Fruit fly (Drosophila melanogaster): ENCODE data around the gene Cyt-c1L.
A peak's percentile ranks its signal among the peaks of the same experiment; 100 is the strongest.

Cyt-c1L gene

DNA sequence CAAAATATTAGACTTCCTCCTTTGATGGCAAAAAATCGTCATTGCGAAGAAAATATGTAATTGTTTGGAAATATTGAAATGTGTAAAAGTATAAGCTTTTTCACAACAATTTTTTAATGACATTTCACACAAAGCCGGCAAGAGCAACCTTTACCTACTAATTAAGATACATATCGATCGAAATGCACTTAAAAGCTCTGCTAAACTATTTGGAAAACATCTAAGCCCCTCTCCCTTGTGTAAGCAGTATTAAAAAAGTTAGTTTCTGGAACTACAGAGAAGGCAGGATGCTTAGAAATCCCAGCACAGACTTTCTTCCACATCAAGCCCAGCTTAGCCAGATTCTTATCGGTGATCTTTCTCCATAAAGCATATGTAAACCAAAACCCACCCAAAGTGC, at the start of gene Cyt-c1L:
Cyt-c1L (minus strand) TSS at position 101 of the 400 bp plus-strand sequence.
- no peak for TF ChIP-seq CG7101 (tag; optimal IDR thresholded peaks at IDR 0.05)
- TF ChIP-seq CG5204 (GFP tag; optimal IDR thresholded peaks at IDR 0.05): no peak
- TF ChIP-seq bab1 (GFP tag; optimal IDR thresholded peaks at IDR 0.05): no peak

DNA sequence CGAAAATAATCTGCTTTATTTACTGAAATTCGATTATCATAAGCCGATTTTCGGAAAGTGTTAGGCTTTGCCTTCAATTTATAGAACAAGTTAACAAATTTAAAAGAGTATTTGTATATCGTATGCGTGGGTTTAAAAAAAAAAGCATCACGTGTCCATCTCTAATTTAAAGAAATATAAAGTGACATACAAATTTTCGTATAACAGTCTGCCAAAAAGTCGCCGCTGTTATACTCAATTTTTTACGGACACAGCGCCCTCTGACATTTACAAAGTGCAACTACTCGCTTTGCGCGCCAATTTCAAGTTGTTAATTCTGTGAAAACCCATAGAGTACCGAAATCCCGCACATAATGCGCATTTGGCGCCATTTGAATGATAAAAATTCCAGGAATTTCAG, 47.5 kb upstream of the Cyt-c1L start:
- TF ChIP-seq toe (GFP tag; optimal IDR thresholded peaks at IDR 0.05): no peak
- TF ChIP-seq bab1 (GFP tag; optimal IDR thresholded peaks at IDR 0.05): peak; percentile 53

DNA sequence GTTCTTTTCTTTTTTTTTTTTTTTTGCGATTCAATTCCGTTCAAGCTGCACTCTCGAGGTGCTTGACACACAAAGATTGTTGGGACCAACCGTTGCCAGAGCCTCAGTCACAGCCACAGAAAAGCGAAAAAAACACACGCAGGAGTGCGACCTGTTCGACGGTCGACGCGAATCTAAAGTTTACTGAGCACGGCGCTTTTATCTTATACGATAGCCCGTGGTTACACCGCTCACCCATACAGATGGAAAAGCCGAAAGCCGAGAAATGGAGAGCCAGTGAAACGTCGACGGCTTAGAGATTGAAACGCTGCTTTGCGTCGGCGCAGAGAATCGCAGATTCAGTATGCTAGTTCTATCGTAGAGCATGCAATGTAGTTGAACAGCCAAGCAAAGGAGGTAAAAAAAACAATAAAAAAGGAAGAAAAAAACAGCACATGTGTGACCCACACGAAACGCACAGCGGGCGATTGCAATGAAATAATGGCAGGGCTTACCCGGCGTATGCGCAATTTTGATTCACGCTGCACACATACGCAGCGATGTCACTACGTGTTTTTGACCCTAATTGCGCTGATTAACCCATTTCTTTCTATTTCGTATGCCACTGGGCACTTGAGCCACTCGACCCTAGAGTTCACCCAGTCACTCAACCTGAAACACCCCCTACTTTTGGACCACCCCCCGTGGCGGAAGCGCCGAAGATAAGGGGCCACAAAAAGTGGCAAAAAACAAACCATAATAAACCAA, 46.5 kb upstream of the Cyt-c1L start, which contains the start of gene SP1029:
SP1029 (minus strand) TSS at position 180 of the 747 bp plus-strand sequence.
- TF ChIP-seq pad (GFP tag; optimal IDR thresholded peaks at IDR 0.05): no peak
- TF ChIP-seq CG33017 (tag; optimal IDR thresholded peaks at IDR 0.05): no peak
- TF ChIP-seq CG1620 (GFP tag; optimal IDR thresholded peaks at IDR 0.05): no peak
- no peak for TF ChIP-seq Mnt (GFP tag; optimal IDR thresholded peaks at IDR 0.05)
- TF ChIP-seq cic (GFP tag; optimal IDR thresholded peaks at IDR 0.05): no peak

DNA sequence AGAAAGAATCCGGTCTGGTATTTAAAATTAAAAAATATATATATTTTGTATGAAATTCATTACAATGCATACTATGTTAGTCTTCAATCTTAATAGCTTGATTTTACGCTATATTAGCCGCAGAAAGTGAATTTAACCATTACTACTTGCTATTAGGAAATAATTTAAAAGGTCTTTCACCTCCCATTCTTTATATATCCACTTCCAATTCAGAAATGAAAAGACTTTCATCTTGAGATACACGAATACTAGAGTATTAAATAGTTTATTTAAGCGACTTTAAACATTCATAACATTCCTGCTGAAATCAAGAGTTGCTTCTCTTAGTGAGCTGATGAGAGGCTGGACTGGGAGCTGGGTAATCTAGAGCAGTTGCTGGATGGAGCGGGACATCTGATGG, 40.8 kb upstream of the Cyt-c1L start, which contains the start of gene CG31445:
CG31445 (minus strand) TSS at position 101 of the 400 bp plus-strand sequence.
- TF ChIP-seq CG7045 (GFP tag; optimal IDR thresholded peaks at IDR 0.05): no peak
- no peak for TF ChIP-seq Hr96 (GFP tag; optimal IDR thresholded peaks at IDR 0.05)
- no peak for TF ChIP-seq CG14711 (tag; optimal IDR thresholded peaks at IDR 0.05)
- no peak for TF ChIP-seq bab1 (GFP tag; optimal IDR thresholded peaks at IDR 0.05)
- TF ChIP-seq pad (GFP tag; optimal IDR thresholded peaks at IDR 0.05): no peak
- TF ChIP-seq cic (GFP tag; optimal IDR thresholded peaks at IDR 0.05): no peak
- TF ChIP-seq ovo (GFP tag; optimal IDR thresholded peaks at IDR 0.05): no peak
- TF ChIP-seq Mnt (GFP tag; optimal IDR thresholded peaks at IDR 0.05): no peak
- TF ChIP-seq CG11617 (GFP tag; optimal IDR thresholded peaks at IDR 0.05): no peak
- TF ChIP-seq CG33017 (tag; optimal IDR thresholded peaks at IDR 0.05): no peak
- TF ChIP-seq Clk (GFP tag; optimal IDR thresholded peaks at IDR 0.05): no peak
- no peak for TF ChIP-seq CG5204 (GFP tag; optimal IDR thresholded peaks at IDR 0.05)
- TF ChIP-seq Crg-1 (GFP tag; optimal IDR thresholded peaks at IDR 0.05): no peak
- no peak for TF ChIP-seq tj (GFP tag; optimal IDR thresholded peaks at IDR 0.05)
- no peak for TF ChIP-seq kay (GFP tag; ENCODE audit: borderline replicate concordance)
- no peak for TF ChIP-seq toe (GFP tag; optimal IDR thresholded peaks at IDR 0.05)
- TF ChIP-seq cnc (optimal IDR thresholded peaks at IDR 0.05): no peak
- TF ChIP-seq CG12768 (GFP tag; optimal IDR thresholded peaks at IDR 0.05): no peak
- no peak for TF ChIP-seq CG1620 (GFP tag; optimal IDR thresholded peaks at IDR 0.05)
- TF ChIP-seq CG7101 (tag; optimal IDR thresholded peaks at IDR 0.05): no peak

DNA sequence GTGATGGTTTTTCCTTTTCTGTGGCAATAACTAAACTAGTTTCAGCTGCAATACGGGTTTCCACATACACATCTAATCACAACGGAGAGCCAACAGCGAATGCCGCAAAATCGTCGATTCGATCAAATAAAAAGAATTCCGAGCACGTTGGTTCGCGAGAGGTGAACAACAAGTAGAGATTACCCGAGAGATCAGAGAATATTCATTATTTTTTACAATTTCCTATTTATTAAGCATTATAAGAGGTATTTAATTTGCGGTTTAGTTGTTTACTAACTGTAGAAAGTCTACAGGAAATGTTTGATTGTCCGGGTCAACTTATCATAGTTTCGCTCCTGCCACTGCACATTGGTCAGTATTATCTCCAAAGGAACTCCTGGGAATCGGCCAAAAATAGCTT, 34.7 kb upstream of the Cyt-c1L start, which contains the start of gene CG11951:
CG11951 (minus strand) TSS at position 101 of the 400 bp plus-strand sequence.
- TF ChIP-seq cic (GFP tag; optimal IDR thresholded peaks at IDR 0.05) (peak; percentile 24), CG11617 (GFP tag; optimal IDR thresholded peaks at IDR 0.05) (no peak), kay (GFP tag; ENCODE audit: borderline replicate concordance) (no peak), Clk (GFP tag; optimal IDR thresholded peaks at IDR 0.05) (no peak), CG7101 (tag; optimal IDR thresholded peaks at IDR 0.05) (no peak), Mnt (GFP tag; optimal IDR thresholded peaks at IDR 0.05) (no peak), cnc (optimal IDR thresholded peaks at IDR 0.05) (no peak)

DNA sequence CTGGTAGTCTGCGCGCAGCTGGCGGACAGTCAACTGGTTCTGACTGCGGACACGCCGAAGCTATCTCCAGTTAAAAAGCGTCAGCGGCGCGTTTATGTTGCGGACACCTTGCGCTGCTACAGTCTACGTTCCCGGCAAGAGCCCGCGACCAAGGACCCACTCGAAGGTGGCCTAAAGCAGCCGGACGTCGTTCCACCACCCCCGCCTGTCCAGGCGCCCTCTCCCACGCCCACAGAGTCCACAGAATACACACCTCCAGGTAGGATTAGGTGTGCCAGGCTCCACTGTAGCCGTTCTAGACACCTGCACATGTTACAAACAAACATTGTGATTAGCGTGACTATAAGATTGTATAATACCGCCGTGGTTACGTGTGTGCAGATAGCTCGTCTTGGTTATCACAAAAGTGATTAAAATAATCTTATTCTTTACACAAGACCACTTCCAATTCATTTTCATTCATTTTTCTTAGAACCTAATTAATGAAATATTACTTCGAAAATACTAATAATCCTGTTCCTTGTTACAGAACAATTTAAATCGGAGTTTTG, 26.7 kb upstream of the Cyt-c1L start:
- no peak for TF ChIP-seq CG7101 (tag; optimal IDR thresholded peaks at IDR 0.05)
- peak; percentile 65 for TF ChIP-seq Mnt (GFP tag; optimal IDR thresholded peaks at IDR 0.05)
- peak; percentile 74 for TF ChIP-seq cic (GFP tag; optimal IDR thresholded peaks at IDR 0.05)

DNA sequence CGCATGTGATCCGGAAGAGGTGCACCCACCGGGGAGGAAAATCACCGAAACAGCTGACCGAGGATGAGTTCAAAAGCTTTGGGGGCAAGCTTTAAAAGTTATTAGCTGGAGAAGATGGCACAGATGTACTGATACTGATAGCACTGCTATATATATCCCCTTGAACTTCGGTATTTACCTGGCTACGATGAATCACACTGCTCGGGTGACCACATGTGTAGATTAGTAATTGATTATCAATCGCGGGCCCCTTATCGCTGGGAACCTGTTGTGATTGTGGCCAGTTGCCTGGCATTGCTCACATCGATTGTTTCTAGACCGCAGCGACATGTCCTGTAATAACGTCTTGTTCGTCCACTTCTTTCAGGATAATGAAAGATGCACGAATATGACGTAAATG, 26.0 kb upstream of the Cyt-c1L start:
- TF ChIP-seq Mnt (GFP tag; optimal IDR thresholded peaks at IDR 0.05) (peak; percentile 46), Clk (GFP tag; optimal IDR thresholded peaks at IDR 0.05) (no peak), CG11617 (GFP tag; optimal IDR thresholded peaks at IDR 0.05) (no peak)
